Worm (Caenorhabditis elegans): ENCODE measurements around the gene C31C9.6.

The C31C9.6 gene

DNA sequence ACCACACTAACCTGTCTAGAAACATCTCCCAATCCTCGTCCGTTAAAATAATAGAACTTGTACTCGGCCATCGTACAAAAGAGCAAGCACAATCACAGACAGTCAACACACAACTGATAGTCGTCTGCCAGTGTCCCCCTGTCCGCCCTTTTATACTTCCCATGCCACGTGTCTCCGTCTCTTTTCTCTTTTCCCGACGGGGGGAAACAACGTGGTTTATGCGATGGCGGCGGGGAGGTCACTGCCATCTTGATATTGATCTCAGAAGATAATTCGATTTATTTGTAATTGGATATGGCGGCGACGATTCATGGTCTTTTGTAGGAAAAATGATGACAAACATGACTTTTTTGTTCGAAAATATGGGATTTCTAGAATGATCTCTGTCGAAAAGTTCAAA is 52.2 kb downstream of the C31C9.6 start, which contains the start of gene gst-20 (continued):
- peak; percentile 75 for TF ChIP-seq nhr-90 (tag; optimal IDR thresholded peaks at IDR 0.05; ENCODE audit: poor library complexity)
- no peak for TF ChIP-seq hlh-17 (GFP tag; optimal IDR thresholded peaks at IDR 0.05; ENCODE audit: borderline replicate concordance)
- TF ChIP-seq elt-2 (tag; optimal IDR thresholded peaks at IDR 0.05): peak; percentile 9
- peak; percentile 84 for TF ChIP-seq pag-3 (tag; optimal IDR thresholded peaks at IDR 0.05; ENCODE audit: borderline replicate concordance, insufficient read depth)
- TF ChIP-seq nhr-71 (tag; optimal IDR thresholded peaks at IDR 0.05): peak; percentile 72
- no peak for TF ChIP-seq nhr-11 (tag; optimal IDR thresholded peaks at IDR 0.05)
- peak; percentile 57 for TF ChIP-seq mep-1 (tag; optimal IDR thresholded peaks at IDR 0.05)
- TF ChIP-seq lsy-2 (tag; optimal IDR thresholded peaks at IDR 0.05): peak; percentile 18 to 26
- TF ChIP-seq ztf-4 (tag; optimal IDR thresholded peaks at IDR 0.05): no peak
- TF ChIP-seq xbp-1 (tag; optimal IDR thresholded peaks at IDR 0.05): peak; percentile 30
